Fruit fly (Drosophila melanogaster): ENCODE results near the gene CG42752.

Gene CG42752

dm6 chr2L:18695404-18695804 lies 44.5 kb downstream of the CG42752 start, which contains the start of the genes CG10383 and CG10338 (continued):
- TF ChIP-seq CG7357 (GFP tag; IDR thresholded peaks at IDR 0.05) (peak; percentile 65; the same call in 2 of the 3 replicates), CG31441 (GFP tag; IDR thresholded peaks at IDR 0.05) (peak; percentile 71), hth (optimal IDR thresholded peaks at IDR 0.05) (no peak), CG10147 (GFP tag; optimal IDR thresholded peaks at IDR 0.05) (peak; percentile 70), wek (GFP tag; optimal IDR thresholded peaks at IDR 0.05) (peak; percentile 13), Usf (GFP tag; optimal IDR thresholded peaks at IDR 0.05) (peak; percentile 59), CG4404 (GFP tag; IDR thresholded peaks at IDR 0.05) (peak; percentile 73), CG10959 (GFP tag; IDR thresholded peaks at IDR 0.05) (no peak), lbe (GFP tag; optimal IDR thresholded peaks at IDR 0.05) (peak; percentile 82), CG12236 (GFP tag; optimal IDR thresholded peaks at IDR 0.05) (peak; percentile 79), psq (GFP tag; optimal IDR thresholded peaks at IDR 0.05) (peak; percentile 62), jumu (GFP tag; optimal IDR thresholded peaks at IDR 0.05) (peak; percentile 94), CG3726 (GFP tag; IDR thresholded peaks at IDR 0.05) (peak; percentile 79; the same call in 1 of the 3 replicates), CG4617 (GFP tag; optimal IDR thresholded peaks at IDR 0.05; ENCODE audit: borderline replicate concordance) (peak; percentile 87), Doc2 (GFP tag; IDR thresholded peaks at IDR 0.05) (peak; percentile 37; the same call in 1 of the 2 replicates), CG9437 (GFP tag; optimal IDR thresholded peaks at IDR 0.05) (peak; percentile 23), CG32772 (GFP tag; IDR thresholded peaks at IDR 0.05) (peak; percentile 90), CG10431 (GFP tag; optimal IDR thresholded peaks at IDR 0.05) (no peak), CG16779 (GFP tag; IDR thresholded peaks at IDR 0.05) (peak; percentile 93), twi (tag; optimal IDR thresholded peaks at IDR 0.05) (peak; percentile 70), Myb (GFP tag; optimal IDR thresholded peaks at IDR 0.05) (peak; percentile 89), pho (GFP tag; optimal IDR thresholded peaks at IDR 0.05) (peak; percentile 87), hkb (optimal IDR thresholded peaks at IDR 0.05) (peak; percentile 75), hkb (GFP tag; IDR thresholded peaks at IDR 0.05) (peak; percentile 90), CG3407 (GFP tag; optimal IDR thresholded peaks at IDR 0.05) (peak; percentile 59), Ets65A (GFP tag) (peak; percentile 99), CG14667 (GFP tag; IDR thresholded peaks at IDR 0.05) (peak; percentile 84), CG7372 (GFP tag; IDR thresholded peaks at IDR 0.05) (peak; percentile 84), CG30403 (GFP tag; optimal IDR thresholded peaks at IDR 0.05) (peak; percentile 87), Fer1 (GFP tag; optimal IDR thresholded peaks at IDR 0.05) (peak; percentile 81), tup (GFP tag; optimal IDR thresholded peaks at IDR 0.05) (peak; percentile 73), CG12769 (tag; optimal IDR thresholded peaks at IDR 0.05) (peak; percentile 93), Hey (tag; optimal IDR thresholded peaks at IDR 0.05) (no peak), CG2116 (GFP tag; optimal IDR thresholded peaks at IDR 0.05) (peak; percentile 73), CG6813 (GFP tag; optimal IDR thresholded peaks at IDR 0.05) (peak; percentile 64), fru (optimal IDR thresholded peaks at IDR 0.05) (no peak), Atf-2 (GFP tag; optimal IDR thresholded peaks at IDR 0.05) (peak; percentile 91), pb (GFP tag; optimal IDR thresholded peaks at IDR 0.05) (peak; percentile 73), Nf-YA (GFP tag; IDR thresholded peaks at IDR 0.05) (peak; percentile 79), al (GFP tag; IDR thresholded peaks at IDR 0.05) (peak; percentile 88), lola (GFP tag; optimal IDR thresholded peaks at IDR 0.05) (peak in 1 of 3 experiments; percentile 60), Atf6 (GFP tag; IDR thresholded peaks at IDR 0.05) (peak; percentile 88), pan (optimal IDR thresholded peaks at IDR 0.05) (no peak), pan (GFP tag; optimal IDR thresholded peaks at IDR 0.05 in 1 of 2, IDR thresholded peaks at IDR 0.05 in 1 of 2) (peak in 1 of 2 experiments; percentile 94), CG31388 (GFP tag; optimal IDR thresholded peaks at IDR 0.05) (peak; percentile 46), Ravus (GFP tag; IDR thresholded peaks at IDR 0.05) (peak; percentile 65), Antp (GFP tag; optimal IDR thresholded peaks at IDR 0.05) (peak; percentile 95), Bdp1 (GFP tag; optimal IDR thresholded peaks at IDR 0.05) (peak; percentile 77), Side (GFP tag; optimal IDR thresholded peaks at IDR 0.05) (peak; percentile 90), Med (GFP tag) (peak; percentile 99), CG30431 (GFP tag; optimal IDR thresholded peaks at IDR 0.05) (peak; percentile 72), CG8089 (GFP tag; optimal IDR thresholded peaks at IDR 0.05) (peak; percentile 82), mirr (GFP tag; optimal IDR thresholded peaks at IDR 0.05) (peak; percentile 41)

Data from whole organism, embryonic.